Fruit fly (Drosophila melanogaster) whole organism, embryonic: ENCODE measurements around the gene CG33299.

Source experiments
- B-H2 ChIP-seq: fragments of 200-800 bp; sonication (Bioruptor generic); optimal IDR thresholded peaks from 2 replicates; lab custom pipeline; 2018; ENCODE audit warnings: missing biosample characterization, mild to moderate bottlenecking, missing genetic modification characterization
- CG10366 ChIP-seq: fragments of 200-800 bp; sonication (Bioruptor generic); IDR thresholded peaks from 2 replicates; pipeline ENCODE4 v1.3.6; 2022; ENCODE audit warnings: missing biosample characterization, missing genetic modification characterization
- CG11085 ChIP-seq: fragments of 200-800 bp; sonication (Bioruptor generic); IDR thresholded peaks from 2 replicates; pipeline ENCODE4 v1.3.6; 2022; ENCODE audit warnings: missing biosample characterization, missing genetic modification characterization
- CG11696 ChIP-seq: fragments of 200-800 bp; sonication (Bioruptor generic); IDR thresholded peaks from 2 replicates; pipeline ENCODE4 v1.3.6; 2022; ENCODE audit warnings: missing biosample characterization, missing genetic modification characterization
- CG12769 ChIP-seq: fragments of 200-800 bp; sonication (Bioruptor generic); optimal IDR thresholded peaks from 2 replicates; lab custom pipeline; 2019; ENCODE audit warnings: missing biosample characterization, mild to moderate bottlenecking, missing genetic modification characterization, moderate library complexity
- CG13624 ChIP-seq: fragments of 200-800 bp; sonication (Bioruptor generic); optimal IDR thresholded peaks from 2 replicates; lab custom pipeline; 2016; ENCODE audit warnings: missing biosample characterization, missing genetic modification characterization
- CG15073 ChIP-seq: fragments of 200-800 bp; sonication (Bioruptor generic); optimal IDR thresholded peaks from 2 replicates; lab custom pipeline; 2016; ENCODE audit warnings: missing biosample characterization, missing genetic modification characterization
- CG17385 ChIP-seq: fragments of 200-800 bp; sonication (Bioruptor generic); optimal IDR thresholded peaks from 3 replicates; lab custom pipeline; 2018; ENCODE audit warnings: missing biosample characterization, mild to moderate bottlenecking, missing genetic modification characterization
- CG2129 ChIP-seq: fragments of 200-800 bp; sonication (Bioruptor generic); IDR thresholded peaks from 2 replicates; pipeline ENCODE4 v1.3.6; 2022; ENCODE audit warnings: missing biosample characterization, missing genetic modification characterization; ENCODE audit not compliant: partially characterized antibody
- CG3281 ChIP-seq: fragments of 200-800 bp; sonication (Bioruptor generic); optimal IDR thresholded peaks from 3 replicates; lab custom pipeline; 2017; ENCODE audit warnings: missing biosample characterization, mild to moderate bottlenecking, missing genetic modification characterization
- CG4328 ChIP-seq: fragments of 200-800 bp; sonication (Bioruptor generic); optimal IDR thresholded peaks from 3 replicates; lab custom pipeline; 2017; ENCODE audit warnings: missing biosample characterization, missing genetic modification reagents, missing genetic modification characterization
- CG43689 ChIP-seq: fragments of 200-800 bp; sonication (Bioruptor generic); IDR thresholded peaks from 2 replicates; pipeline ENCODE4 v1.3.6; 2022; ENCODE audit warnings: missing biosample characterization, missing genetic modification characterization
- CG4707 ChIP-seq: fragments of 200-800 bp; sonication (Bioruptor generic); optimal IDR thresholded peaks from 2 replicates; lab custom pipeline; 2018; ENCODE audit warnings: missing biosample characterization, mild to moderate bottlenecking, missing genetic modification characterization, moderate library complexity
- CG8388 ChIP-seq: fragments of 200-800 bp; sonication (Bioruptor generic); optimal IDR thresholded peaks from 2 replicates; lab custom pipeline; 2019; ENCODE audit warnings: missing biosample characterization, mild to moderate bottlenecking, missing genetic modification characterization, moderate library complexity
- Deaf1 ChIP-seq: fragments of 200-800 bp; optimal IDR thresholded peaks from 3 replicates; lab custom pipeline; 2019; ENCODE audit warnings: missing biosample characterization, mild to moderate bottlenecking, missing genetic modification characterization, moderate library complexity
- Doc3 ChIP-seq: fragments of 200-800 bp; sonication (Bioruptor generic); IDR thresholded peaks from 3 replicates; pipeline ENCODE4 v1.3.6; 2022; ENCODE audit warnings: missing biosample characterization, missing genetic modification characterization; ENCODE audit not compliant: partially characterized antibody
- ERR ChIP-seq: fragments of 200-800 bp; sonication (Bioruptor generic); optimal IDR thresholded peaks from 2 replicates; lab custom pipeline; 2016; ENCODE audit warnings: missing biosample characterization, missing genetic modification characterization
- Ets97D ChIP-seq: fragments of 200-800 bp; sonication (Bioruptor generic); optimal IDR thresholded peaks from 3 replicates; lab custom pipeline; 2016; ENCODE audit warnings: missing biosample characterization, missing genetic modification characterization
- Fer3 ChIP-seq: fragments of 200-800 bp; sonication (Bioruptor generic); optimal IDR thresholded peaks from 2 replicates; lab custom pipeline; 2018; ENCODE audit warnings: missing biosample characterization, mild to moderate bottlenecking, missing genetic modification characterization, moderate library complexity
- GATAe ChIP-seq: fragments of 200-800 bp; sonication (Bioruptor generic); conservative IDR thresholded peaks from 2 replicates; pipeline ENCODE4 v1.3.6; 2022; ENCODE audit warnings: missing biosample characterization, missing genetic modification characterization
- MTF-1 ChIP-seq: fragments of 200-800 bp; sonication (Bioruptor generic); optimal IDR thresholded peaks from 2 replicates; lab custom pipeline; 2018; ENCODE audit warnings: missing biosample characterization, mild to moderate bottlenecking, missing genetic modification characterization, borderline replicate concordance
- NFAT ChIP-seq: fragments of 200-800 bp; sonication (Bioruptor generic); IDR thresholded peaks from 2 replicates; pipeline ENCODE4 v1.3.6; 2022; ENCODE audit warnings: missing biosample characterization, missing genetic modification characterization
- Poxn ChIP-seq: fragments of 200-800 bp; sonication (Bioruptor generic); IDR thresholded peaks from 2 replicates; pipeline ENCODE4 v1.3.6; 2022; ENCODE audit warnings: missing biosample characterization, missing genetic modification characterization
- Trl ChIP-seq, 3 experiments: fragments of >200 bp in 2 of 3; fragments of 200-800 bp in 1 of 3; sonication (Bioruptor generic) in 1 of 3; optimal IDR thresholded peaks; 2 replicates in 1 of 3; 3 replicates in 2 of 3; lab custom pipeline; 2016 to 2017; ENCODE audit warnings: missing biosample characterization in 1 of 3, missing genetic modification characterization in 1 of 3
- aop ChIP-seq: fragments of 200-800 bp; sonication (Bioruptor generic); IDR thresholded peaks from 2 replicates; pipeline ENCODE4 v1.3.6; 2022; ENCODE audit warnings: missing biosample characterization, missing genetic modification characterization
- ara ChIP-seq: fragments of 200-800 bp; sonication (Bioruptor generic); IDR thresholded peaks from 2 replicates; pipeline ENCODE4 v1.3.6; 2022; ENCODE audit warnings: missing biosample characterization, missing genetic modification characterization
- chinmo ChIP-seq: fragments of 200-800 bp; sonication (Bioruptor generic); IDR thresholded peaks from 4 replicates; pipeline ENCODE4 v1.3.6; 2022; ENCODE audit warnings: missing biosample characterization, missing genetic modification characterization; ENCODE audit not compliant: partially characterized antibody
- crp ChIP-seq, 2 experiments: fragments of 200-800 bp; sonication (Bioruptor generic); optimal IDR thresholded peaks; 2 replicates in 1 of 2; 3 replicates in 1 of 2; lab custom pipeline; 2017; ENCODE audit warnings: missing biosample characterization in 2 of 2, missing genetic modification characterization in 2 of 2, mild to moderate bottlenecking in 1 of 2, moderate library complexity in 1 of 2
- fd64A ChIP-seq: fragments of 200-800 bp; sonication (Bioruptor generic); optimal IDR thresholded peaks from 3 replicates; lab custom pipeline; 2018; ENCODE audit warnings: missing biosample characterization, mild to moderate bottlenecking, missing genetic modification characterization
- grau ChIP-seq: fragments of 200-800 bp; optimal IDR thresholded peaks from 3 replicates; lab custom pipeline; 2019; ENCODE audit warnings: missing biosample characterization, mild to moderate bottlenecking, missing genetic modification characterization, moderate library complexity
- klu ChIP-seq: fragments of 200-800 bp; sonication (Bioruptor generic); IDR thresholded peaks from 2 replicates; pipeline ENCODE4 v1.3.6; 2022; ENCODE audit warnings: missing biosample characterization, missing genetic modification characterization
- lov ChIP-seq, 2 experiments: fragments of 200-800 bp in 1 of 2; fragments of >200 bp in 1 of 2; sonication (Bioruptor generic) in 1 of 2; IDR thresholded peaks in 1 of 2; optimal IDR thresholded peaks in 1 of 2; 2 replicates in 1 of 2; 3 replicates in 1 of 2; pipeline versions ENCODE4 v1.3.6 to Lab custom; 2017 to 2022; ENCODE audit warnings: missing biosample characterization in 1 of 2, missing genetic modification characterization in 1 of 2
- luna ChIP-seq: fragments of 200-800 bp; sonication (Bioruptor generic); optimal IDR thresholded peaks from 2 replicates; lab custom pipeline; 2016; ENCODE audit warnings: missing biosample characterization, missing genetic modification characterization
- maf-S ChIP-seq: fragments of 200-800 bp; sonication (Bioruptor generic); optimal IDR thresholded peaks from 2 replicates; lab custom pipeline; 2016; ENCODE audit warnings: missing biosample characterization, missing genetic modification characterization
- mld ChIP-seq: fragments of 200-800 bp; sonication (Bioruptor generic); IDR thresholded peaks from 3 replicates; pipeline ENCODE4 v1.3.6; 2022; ENCODE audit warnings: missing biosample characterization, missing genetic modification characterization; ENCODE audit not compliant: partially characterized antibody
- nau ChIP-seq: fragments of 200-800 bp; sonication (Bioruptor generic); optimal IDR thresholded peaks from 3 replicates; lab custom pipeline; 2017; ENCODE audit warnings: missing biosample characterization, mild to moderate bottlenecking, missing genetic modification characterization, missing genetic modification reagents
- pan ChIP-seq, 4 experiments: fragments of >200 bp in 3 of 4; fragments of 200-800 bp in 1 of 4; sonication (Bioruptor generic) in 1 of 4; optimal IDR thresholded peaks in 3 of 4; IDR thresholded peaks in 1 of 4; 2 replicates each; pipeline versions ENCODE4 v1.3.6 to Lab custom; 2017 to 2022; ENCODE audit warnings: missing biosample characterization in 2 of 4, missing genetic modification characterization in 2 of 4, mixed read lengths in 1 of 4
- ro ChIP-seq: fragments of 200-800 bp; sonication (Bioruptor generic); IDR thresholded peaks from 2 replicates; pipeline ENCODE4 v1.3.6; 2022; ENCODE audit warnings: missing biosample characterization, missing genetic modification characterization
- sd ChIP-seq: fragments of 200-800 bp; sonication (Bioruptor generic); optimal IDR thresholded peaks from 3 replicates; lab custom pipeline; 2018; ENCODE audit warnings: missing biosample characterization, mild to moderate bottlenecking, missing genetic modification characterization, moderate library complexity
- seq ChIP-seq: fragments of 200-800 bp; sonication (Bioruptor generic); IDR thresholded peaks from 2 replicates; pipeline ENCODE4 v1.3.6; 2022; ENCODE audit warnings: missing biosample characterization, missing genetic modification characterization
- shn ChIP-seq: fragments of 200-800 bp; sonication (Bioruptor generic); optimal IDR thresholded peaks from 3 replicates; lab custom pipeline; 2016; ENCODE audit warnings: missing biosample characterization, missing genetic modification characterization
- sr ChIP-seq: fragments of 200-800 bp; sonication (Bioruptor generic); IDR thresholded peaks from 3 replicates; pipeline ENCODE4 v1.3.6; 2022; ENCODE audit warnings: missing biosample characterization, missing genetic modification characterization
- tgo ChIP-seq: fragments of 200-800 bp; sonication (Bioruptor generic); IDR thresholded peaks from 3 replicates; pipeline ENCODE4 v1.3.6; 2022; ENCODE audit warnings: missing biosample characterization, missing genetic modification characterization
- tio ChIP-seq: fragments of 200-800 bp; sonication (Bioruptor generic); optimal IDR thresholded peaks from 2 replicates; lab custom pipeline; 2017; ENCODE audit warnings: missing biosample characterization, missing genetic modification characterization, inconsistent platforms
- tup ChIP-seq: fragments of 200-800 bp; sonication (Bioruptor generic); optimal IDR thresholded peaks from 2 replicates; lab custom pipeline; 2016; ENCODE audit warnings: missing biosample characterization, mild to moderate bottlenecking, missing genetic modification characterization, moderate library complexity
- vvl ChIP-seq: fragments of 200-800 bp; sonication (Bioruptor generic); IDR thresholded peaks from 2 replicates; pipeline ENCODE4 v1.3.6; 2022; ENCODE audit warnings: missing biosample characterization, missing genetic modification characterization
- wor ChIP-seq: fragments of 200-800 bp; sonication (Bioruptor generic); IDR thresholded peaks from 2 replicates; pipeline ENCODE4 v1.3.6; 2022; ENCODE audit warnings: missing biosample characterization, missing genetic modification characterization
- yki ChIP-seq: fragments of >200 bp; optimal IDR thresholded peaks from 3 replicates; lab custom pipeline; 2018
- zen ChIP-seq: fragments of 200-800 bp; sonication (Bioruptor generic); optimal IDR thresholded peaks from 3 replicates; lab custom pipeline; 2018; ENCODE audit warnings: missing biosample characterization, mild to moderate bottlenecking, missing genetic modification characterization, moderate library complexity

The CG33299 gene

DNA sequence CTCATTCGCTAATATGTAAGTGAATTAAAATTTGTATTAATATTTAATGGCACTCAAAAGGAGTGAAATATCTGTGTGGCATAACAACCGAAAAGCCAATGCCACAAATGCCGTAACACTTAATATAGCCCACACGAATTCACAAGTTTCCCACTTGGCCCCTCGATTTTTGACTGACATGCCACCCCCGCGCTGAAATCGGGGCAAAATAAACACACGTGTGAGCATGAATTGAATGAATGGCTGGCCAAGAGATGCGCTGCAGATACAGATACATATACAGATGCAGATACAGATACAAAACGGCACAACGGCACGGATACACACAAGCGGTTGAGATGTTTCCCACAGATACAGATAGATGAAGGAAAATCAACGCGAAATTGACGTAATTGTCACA, 20.7 kb downstream of the CG33299 start (continued):
- TF ChIP-seq NFAT (GFP tag; lab: Robert Waterston, UW) (no peak), klu (GFP tag; lab: Robert Waterston, UW) (no peak), B-H2 (GFP tag; lab: Kevin White, UChicago) (no peak), ERR (GFP tag; lab: Kevin White, UChicago) (no peak), nau (no peak), shn (GFP tag; lab: Kevin White, UChicago) (no peak), ro (GFP tag; lab: Robert Waterston, UW) (no peak), CG15073 (GFP tag; lab: Kevin White, UChicago) (no peak), CG10366 (GFP tag; lab: Robert Waterston, UW) (no peak), CG13624 (no peak), aop (no peak), ara (GFP tag; lab: Robert Waterston, UW) (no peak), grau (no peak), yki (lab: Kevin White, UChicago) (no peak), CG11696 (GFP tag; lab: Robert Waterston, UW) (no peak), crp (GFP tag; optimal IDR thresholded peaks at IDR 0.05; lab: Kevin White, UChicago) (no peak), tup (GFP tag; lab: Kevin White, UChicago) (no peak), sd (peak; percentile 70), GATAe (GFP tag; lab: Robert Waterston, UW) (no peak), luna (no peak), wor (GFP tag; lab: Robert Waterston, UW) (no peak), Trl (optimal IDR thresholded peaks at IDR 0.05; lab: Kevin White, UChicago) (no peak), Trl (GFP tag; optimal IDR thresholded peaks at IDR 0.05; lab: Kevin White, UChicago) (no peak), Fer3 (tag; lab: Kevin White, UChicago) (no peak), Doc3 (no peak), vvl (GFP tag; lab: Robert Waterston, UW) (no peak), chinmo (GFP tag; lab: Robert Waterston, UW) (peak; percentile 70; the same call in 2 of the 4 replicates)

DNA sequence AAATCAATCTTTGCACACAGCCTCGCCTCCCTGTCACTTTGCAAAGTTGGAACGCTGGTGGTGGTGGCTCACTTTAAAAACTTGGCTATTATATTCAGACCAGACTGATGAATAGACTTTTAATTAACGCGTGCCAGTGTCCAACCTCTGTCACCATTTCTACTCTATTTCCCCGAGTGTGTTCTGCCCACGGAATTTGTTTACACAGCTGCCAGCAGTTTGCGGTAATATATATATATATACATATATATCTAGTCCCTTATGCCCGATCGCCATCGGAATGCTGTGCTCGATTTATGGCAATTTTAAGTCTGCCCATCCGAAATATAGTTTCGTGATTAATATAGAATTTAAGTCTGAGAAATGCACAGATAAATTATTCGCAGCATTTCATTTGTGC, 23.4 kb downstream of the CG33299 start:
- peak; percentile 24 for TF ChIP-seq CG12769
- no peak for TF ChIP-seq tio
- peak; percentile 12 for TF ChIP-seq CG4328 (GFP tag; lab: Kevin White, UChicago)
- 0 out of 3 replicates have a peak, but pooled peaks have one; percentile 25 for TF ChIP-seq mld (GFP tag; lab: Robert Waterston, UW)
- TF ChIP-seq sd, result peak; percentile 92
- peak; percentile 70 for TF ChIP-seq nau
- TF ChIP-seq CG4707 (GFP tag; lab: Kevin White, UChicago), result no peak
- peak; percentile 79; the same call in 2 of the 3 replicates for TF ChIP-seq sr (GFP tag; lab: Robert Waterston, UW)

DNA sequence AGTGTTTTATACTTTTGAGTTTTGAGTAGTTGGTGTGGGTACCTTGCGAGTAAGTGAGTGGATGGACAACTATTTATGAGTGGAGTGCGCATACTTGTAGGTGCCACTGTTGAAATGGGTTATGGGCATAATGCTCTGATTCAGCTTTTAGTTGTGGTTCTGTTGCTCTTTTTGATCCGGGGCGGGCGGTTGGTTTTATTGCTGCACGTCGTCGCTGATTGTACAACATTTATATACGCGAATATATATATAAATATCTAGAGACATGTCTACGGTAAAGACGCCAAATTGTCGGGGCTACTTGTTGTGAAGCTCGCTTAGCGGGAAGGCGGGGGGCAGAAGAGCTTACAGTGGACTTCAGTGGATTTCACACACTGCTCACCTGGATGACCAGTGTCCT, 27.7 kb downstream of the CG33299 start:
- TF ChIP-seq tgo (GFP tag; lab: Robert Waterston, UW) (no peak), CG43689 (GFP tag; lab: Robert Waterston, UW) (no peak), zen (no peak), fd64A (GFP tag; lab: Kevin White, UChicago) (no peak), CG3281 (GFP tag; lab: Kevin White, UChicago) (no peak), maf-S (GFP tag; lab: Kevin White, UChicago) (no peak), MTF-1 (GFP tag; lab: Kevin White, UChicago) (no peak), Ets97D (GFP tag; lab: Kevin White, UChicago) (no peak), seq (GFP tag; lab: Robert Waterston, UW) (0 out of 2 replicates have a peak, but pooled peaks have one; percentile 13), CG11085 (GFP tag; lab: Robert Waterston, UW) (no peak), CG2129 (GFP tag; lab: Robert Waterston, UW) (no peak), CG17385 (GFP tag; lab: Kevin White, UChicago) (no peak), Poxn (GFP tag; lab: Robert Waterston, UW) (no peak), CG8388 (GFP tag; lab: Kevin White, UChicago) (peak; percentile 74), Deaf1 (no peak), lov (optimal IDR thresholded peaks at IDR 0.05; lab: Kevin White, UChicago) (no peak), lov (GFP tag; IDR thresholded peaks at IDR 0.05; lab: Robert Waterston, UW) (no peak), pan (optimal IDR thresholded peaks at IDR 0.05; lab: Kevin White, UChicago) (no peak), pan (GFP tag; optimal IDR thresholded peaks at IDR 0.05 in 1 of 2, IDR thresholded peaks at IDR 0.05 in 1 of 2) (no peak)
